Fruit fly (Drosophila melanogaster) whole organism, wandering third instar larva: ENCODE measurements around the gene trio.

ENCODE experiments used
- CG32264 ChIP-seq: fragments of 200-800 bp; sonication (Bioruptor generic); optimal IDR thresholded peaks from 2 replicates; lab custom pipeline; 2016; ENCODE audit warnings: missing biosample characterization, missing genetic modification characterization
- Dfd ChIP-seq: fragments of >200 bp; optimal IDR thresholded peaks from 2 replicates; lab custom pipeline; 2017; ENCODE audit warnings: missing biosample characterization, missing genetic modification characterization
- Dif ChIP-seq: fragments of 200-275, 200-300 bp; sonication (Bioruptor generic); optimal IDR thresholded peaks from 2 replicates; lab custom pipeline; 2018; ENCODE audit warnings: missing biosample characterization, missing genetic modification characterization; ENCODE audit not compliant: partially characterized antibody
- HLH106 ChIP-seq: fragments of 200-800 bp; optimal IDR thresholded peaks from 3 replicates; lab custom pipeline; 2019; ENCODE audit warnings: missing biosample characterization, mild to moderate bottlenecking, missing genetic modification characterization, moderate library complexity
- Hnf4 ChIP-seq: fragments of 200-800 bp; sonication (Bioruptor generic); optimal IDR thresholded peaks from 2 replicates; lab custom pipeline; 2016; ENCODE audit warnings: missing biosample characterization, mild to moderate bottlenecking, missing genetic modification characterization
- Hr78 ChIP-seq: fragments of >200 bp; optimal IDR thresholded peaks from 2 replicates; lab custom pipeline; 2017; ENCODE audit warnings: missing biosample characterization, missing genetic modification characterization
- Hr83 ChIP-seq: fragments of 200-300 bp; sonication (Bioruptor generic); optimal IDR thresholded peaks from 2 replicates; lab custom pipeline; 2016; ENCODE audit warnings: missing biosample characterization, mild to moderate bottlenecking, missing genetic modification characterization, moderate library complexity; ENCODE audit not compliant: poor library complexity, severe bottlenecking
- Mio ChIP-seq: sonication (Bioruptor generic); optimal IDR thresholded peaks from 2 replicates; lab custom pipeline; 2016; ENCODE audit warnings: missing biosample characterization, missing genetic modification characterization
- Myc ChIP-seq: fragments of >200 bp; optimal IDR thresholded peaks from 2 replicates; lab custom pipeline; 2017
- N ChIP-seq: fragments of >200 bp; optimal IDR thresholded peaks from 2 replicates; lab custom pipeline; 2018; ENCODE audit warnings: missing biosample characterization, missing external identifiers, missing genetic modification characterization
- OdsH ChIP-seq: fragments of 200-800 bp; sonication (Bioruptor generic); optimal IDR thresholded peaks from 2 replicates; lab custom pipeline; 2016; ENCODE audit warnings: missing biosample characterization, mild to moderate bottlenecking, missing genetic modification characterization
- Sp1 ChIP-seq: fragments of 200-800 bp; sonication (Bioruptor generic); optimal IDR thresholded peaks from 3 replicates; lab custom pipeline; 2019; ENCODE audit warnings: missing biosample characterization, mild to moderate bottlenecking, missing genetic modification characterization, moderate library complexity
- Vsx2 ChIP-seq: fragments of 200-300, 225-300 bp; sonication (Bioruptor generic); optimal IDR thresholded peaks from 2 replicates; lab custom pipeline; 2018; ENCODE audit warnings: missing biosample characterization, missing genetic modification characterization; ENCODE audit not compliant: partially characterized antibody
- br ChIP-seq: fragments of 200-800 bp; sonication (Bioruptor generic); optimal IDR thresholded peaks from 2 replicates; lab custom pipeline; 2016; ENCODE audit warnings: missing biosample characterization, missing genetic modification characterization
- brk ChIP-seq: fragments of 200-800 bp; sonication (Bioruptor generic); optimal IDR thresholded peaks from 2 replicates; lab custom pipeline; 2016; ENCODE audit warnings: missing biosample characterization, mild to moderate bottlenecking, missing genetic modification characterization
- dl ChIP-seq, 2 experiments: fragments of 175-275, 200-275 bp in 1 of 2; fragments of 200-275 bp in 1 of 2; sonication (Bioruptor generic); optimal IDR thresholded peaks; lab custom pipeline; 2018; ENCODE audit warnings: mild to moderate bottlenecking in 2 of 2, missing biosample characterization in 2 of 2, missing genetic modification characterization in 2 of 2, moderate library complexity in 2 of 2; ENCODE audit not compliant: partially characterized antibody in 2 of 2, insufficient read depth in 1 of 2
- dmrt93B ChIP-seq: fragments of 200-800 bp; sonication (Bioruptor generic); optimal IDR thresholded peaks from 2 replicates; lab custom pipeline; 2018; ENCODE audit warnings: missing biosample characterization, mild to moderate bottlenecking, missing genetic modification characterization
- dsf ChIP-seq: sonication (Bioruptor generic); optimal IDR thresholded peaks from 2 replicates; lab custom pipeline; 2016; ENCODE audit warnings: missing biosample characterization, missing genetic modification characterization, borderline replicate concordance
- ey ChIP-seq: fragments of 200-800 bp; sonication (Bioruptor generic); optimal IDR thresholded peaks from 2 replicates; lab custom pipeline; 2016; ENCODE audit warnings: missing biosample characterization, missing genetic modification characterization
- foxo ChIP-seq, 2 experiments: fragments of 200-800 bp; sonication (Bioruptor generic); optimal IDR thresholded peaks; 2 replicates in 1 of 2; 3 replicates in 1 of 2; lab custom pipeline; 2016 to 2017; ENCODE audit warnings: missing biosample characterization in 2 of 2, missing genetic modification characterization in 2 of 2
- fru ChIP-seq: fragments of 200-800 bp; sonication (Bioruptor generic); optimal IDR thresholded peaks from 3 replicates; lab custom pipeline; 2016; ENCODE audit warnings: missing biosample characterization, mild to moderate bottlenecking, missing genetic modification characterization
- h ChIP-seq: fragments of 200-800 bp; sonication (Bioruptor generic); optimal IDR thresholded peaks from 3 replicates; lab custom pipeline; 2016; ENCODE audit warnings: missing biosample characterization, mild to moderate bottlenecking, missing genetic modification characterization
- jim ChIP-seq: fragments of 175-275, 200-325 bp; sonication (Bioruptor generic); optimal IDR thresholded peaks from 2 replicates; lab custom pipeline; 2016; ENCODE audit warnings: missing biosample characterization, mild to moderate bottlenecking, missing genetic modification characterization
- lola ChIP-seq: fragments of >200 bp; optimal IDR thresholded peaks from 2 replicates; lab custom pipeline; 2017; ENCODE audit warnings: missing biosample characterization, missing genetic modification characterization
- psq ChIP-seq: fragments of 200-800 bp; sonication (Bioruptor generic); optimal IDR thresholded peaks from 3 replicates; lab custom pipeline; 2017; ENCODE audit warnings: missing biosample characterization, mild to moderate bottlenecking, missing genetic modification characterization, moderate library complexity
- rgr ChIP-seq: fragments of 200-800 bp; sonication (Bioruptor generic); optimal IDR thresholded peaks from 3 replicates; lab custom pipeline; 2016; ENCODE audit warnings: missing biosample characterization, mild to moderate bottlenecking, missing genetic modification characterization
- sage ChIP-seq: fragments of 200-800 bp; sonication (Bioruptor generic); optimal IDR thresholded peaks from 2 replicates; lab custom pipeline; 2016; ENCODE audit warnings: missing biosample characterization, mild to moderate bottlenecking, missing genetic modification characterization
- usp ChIP-seq: fragments of >200 bp; optimal IDR thresholded peaks from 2 replicates; lab custom pipeline; 2017; ENCODE audit warnings: missing biosample characterization, missing genetic modification characterization
- woc ChIP-seq: sonication (Bioruptor generic); optimal IDR thresholded peaks from 2 replicates; lab custom pipeline; 2016; ENCODE audit warnings: missing biosample characterization, mild to moderate bottlenecking, missing genetic modification characterization

Gene trio

DNA sequence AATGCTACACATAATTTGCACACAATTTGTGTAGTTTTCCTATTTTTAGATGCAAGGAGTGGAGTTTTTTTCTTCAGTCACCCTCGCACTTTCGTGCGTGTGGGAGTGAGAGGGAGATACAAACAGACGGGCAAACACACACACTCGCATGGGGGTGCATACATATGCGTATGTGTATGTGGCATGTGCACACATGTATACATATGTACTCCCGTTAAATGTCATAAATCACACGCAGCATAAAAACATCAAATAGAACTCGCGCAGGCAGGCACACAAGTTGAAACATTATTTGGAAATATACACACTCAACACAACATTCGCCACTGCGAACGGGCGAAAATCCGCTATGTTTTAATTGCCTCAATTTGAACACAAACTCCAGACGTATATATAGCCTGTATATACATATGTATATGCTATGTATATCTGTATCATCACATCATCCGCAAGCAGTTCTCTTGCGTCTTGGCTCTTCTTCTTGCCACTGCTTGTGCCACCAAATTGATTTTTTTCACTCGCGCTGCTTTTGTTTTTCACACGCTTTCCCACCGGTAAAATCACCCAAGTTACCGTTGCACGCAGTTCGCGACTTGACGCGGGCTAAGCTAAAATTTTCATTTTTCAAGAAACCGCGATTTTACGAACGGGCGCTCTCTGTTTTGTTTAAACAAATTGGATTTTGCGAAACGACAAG, at the start of gene trio, which contains the start of gene CG9205:
trio (minus strand) TSS at position 686 of the 697 bp plus-strand sequence.
CG9205 (plus strand) TSS at position 508 of the 697 bp plus-strand sequence.
- TF ChIP-seq lola (GFP tag; lab: Kevin White, UChicago) = no peak
- TF ChIP-seq Mio (GFP tag; lab: Kevin White, UChicago) = no peak
- no peak for TF ChIP-seq jim (GFP tag; lab: Kevin White, UChicago)
- TF ChIP-seq Dfd (GFP tag; lab: Kevin White, UChicago) = no peak
- no peak for TF ChIP-seq dmrt93B (GFP tag; lab: Kevin White, UChicago)
- TF ChIP-seq brk (GFP tag; lab: Kevin White, UChicago) = no peak
- no peak for TF ChIP-seq woc
- no peak for TF ChIP-seq rgr (GFP tag; lab: Kevin White, UChicago)
- TF ChIP-seq usp (GFP tag; lab: Kevin White, UChicago) = no peak
- no peak for TF ChIP-seq psq (GFP tag; lab: Kevin White, UChicago)
- TF ChIP-seq, all 38 proteins: peak for 0

dm6 chr3L:1083323-1083722, 48.6 kb upstream of the trio start:
- TF ChIP-seq Hr83 (GFP tag; lab: Kevin White, UChicago) (no peak), dsf (GFP tag; lab: Kevin White, UChicago) (no peak), Mio (GFP tag; lab: Kevin White, UChicago) (no peak), N (GFP tag; lab: Kevin White, UChicago) (no peak), HLH106 (tag; lab: Kevin White, UChicago) (peak; percentile 22)

dm6 chr3L:1082883-1083282, 48.2 kb upstream of the trio start:
- TF ChIP-seq Dfd (GFP tag; lab: Kevin White, UChicago) (no peak), Hr83 (GFP tag; lab: Kevin White, UChicago) (no peak), OdsH (no peak), N (GFP tag; lab: Kevin White, UChicago) (no peak), Mio (GFP tag; lab: Kevin White, UChicago) (no peak), rgr (GFP tag; lab: Kevin White, UChicago) (no peak), psq (GFP tag; lab: Kevin White, UChicago) (no peak), dl (GFP tag; optimal IDR thresholded peaks at IDR 0.05; lab: Kevin White, UChicago; ENCODE audit: insufficient read depth in 1 of 2, partially characterized antibody in 2 of 2) (no peak), HLH106 (tag; lab: Kevin White, UChicago) (no peak), Dif (GFP tag; lab: Kevin White, UChicago) (no peak), Hr78 (GFP tag; lab: Kevin White, UChicago) (no peak), h (GFP tag; lab: Kevin White, UChicago) (no peak), brk (GFP tag; lab: Kevin White, UChicago) (no peak), Myc (lab: Kevin White, UChicago) (no peak), foxo (GFP tag; optimal IDR thresholded peaks at IDR 0.05; lab: Kevin White, UChicago) (no peak), usp (GFP tag; lab: Kevin White, UChicago) (no peak), ey (GFP tag; lab: Kevin White, UChicago) (no peak), fru (GFP tag; lab: Kevin White, UChicago) (no peak), dsf (GFP tag; lab: Kevin White, UChicago) (no peak)
- TF ChIP-seq, all 38 proteins: peak for 0

DNA sequence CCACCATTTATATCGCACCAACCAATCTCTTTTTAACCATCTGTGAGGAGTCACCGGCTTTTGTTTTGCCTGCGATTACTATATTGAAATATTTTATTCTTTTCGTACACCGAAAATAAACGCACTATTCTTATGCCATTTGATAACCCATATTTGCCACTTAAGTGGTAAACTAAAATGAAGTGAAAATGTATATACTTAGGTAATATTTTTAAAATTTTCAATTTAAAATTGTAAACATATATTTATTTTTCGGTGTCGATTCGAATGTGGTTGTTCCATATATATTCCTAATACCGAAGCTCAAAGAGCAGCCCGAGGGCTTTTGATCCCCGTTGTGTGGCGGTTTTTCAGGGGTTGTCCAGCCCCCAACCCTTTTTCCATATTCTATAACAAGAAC, 43.6 kb upstream of the trio start:
- TF ChIP-seq h (GFP tag; lab: Kevin White, UChicago) = peak; percentile 47
- no peak for TF ChIP-seq Hnf4
- no peak for TF ChIP-seq sage
- no peak for TF ChIP-seq Hr83 (GFP tag; lab: Kevin White, UChicago)
- no peak for TF ChIP-seq lola (GFP tag; lab: Kevin White, UChicago)
- TF ChIP-seq CG32264 = no peak
- peak; percentile 15 for TF ChIP-seq fru (GFP tag; lab: Kevin White, UChicago)

dm6 chr3L:1077038-1077437, 42.4 kb upstream of the trio start:
- no peak for TF ChIP-seq usp (GFP tag; lab: Kevin White, UChicago)
- TF ChIP-seq Dfd (GFP tag; lab: Kevin White, UChicago) = peak; percentile 38

DNA sequence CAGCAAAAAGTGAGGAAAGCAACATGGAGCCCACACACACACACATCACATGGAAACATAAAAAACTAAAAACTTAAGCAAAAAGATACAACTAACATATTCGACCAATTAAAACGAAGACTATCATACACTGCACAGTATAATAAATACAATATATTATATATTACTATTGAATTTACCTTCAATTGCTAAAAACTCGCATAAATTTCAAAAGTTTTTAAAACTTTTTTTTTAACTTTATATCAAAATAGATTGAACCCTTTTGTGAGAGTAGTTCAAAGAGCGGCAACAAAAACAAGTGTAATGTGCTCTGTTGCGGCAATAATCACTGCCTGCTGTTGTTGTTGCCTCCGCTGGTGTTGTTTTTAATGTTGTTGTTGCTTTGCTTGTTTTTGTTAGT, 29.7 kb upstream of the trio start:
- TF ChIP-seq br (GFP tag; lab: Kevin White, UChicago) (no peak), Sp1 (GFP tag; lab: Kevin White, UChicago) (peak; percentile 46), Vsx2 (GFP tag; lab: Kevin White, UChicago) (no peak), dl (GFP tag; optimal IDR thresholded peaks at IDR 0.05; lab: Kevin White, UChicago; ENCODE audit: insufficient read depth in 1 of 2, partially characterized antibody in 2 of 2) (no peak), HLH106 (tag; lab: Kevin White, UChicago) (peak; percentile 31)
